Fruit fly (Drosophila melanogaster): ENCODE data around the gene CG31650.

DNA sequence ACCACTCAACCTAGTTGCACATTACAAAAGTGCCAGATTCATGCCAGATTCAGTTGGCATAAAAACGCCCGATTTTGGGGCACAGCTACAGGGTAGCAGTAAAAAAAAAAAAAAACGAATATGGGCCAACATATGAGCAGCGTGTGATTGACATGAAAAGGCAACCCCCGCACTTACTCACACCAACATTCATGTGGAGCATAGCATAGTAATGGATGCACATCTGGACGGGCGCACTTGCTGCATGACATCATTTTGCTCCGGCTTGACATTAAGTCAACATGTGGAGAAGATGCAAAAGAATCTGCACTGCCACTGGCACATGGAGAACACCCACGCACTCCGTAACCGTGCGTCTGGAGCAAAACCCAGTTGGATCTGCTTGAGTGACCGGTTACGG lies 21.9 kb downstream of the CG31650 start:
- TF ChIP-seq Myc (optimal IDR thresholded peaks at IDR 0.05), result no peak
- no peak for TF ChIP-seq insv (optimal IDR thresholded peaks at IDR 0.05)
- TF ChIP-seq psq (optimal IDR thresholded peaks at IDR 0.05), result no peak
- TF ChIP-seq Sin3A (optimal IDR thresholded peaks at IDR 0.05), result no peak
- TF ChIP-seq ttk (optimal IDR thresholded peaks at IDR 0.05), result no peak
- TF ChIP-seq h (optimal IDR thresholded peaks at IDR 0.05), result no peak
